Worm (Caenorhabditis elegans) whole organism, L4 larva: ENCODE results near the gene srb-13.
"Not testable (repeated sequence)": the region's sequence is repeated elsewhere in the genome, so short reads cannot be mapped to it uniquely, and the experiment has no call there.

Experiments used
- R02D3.7 ChIP-seq: fragments of 150-350 bp; sonication (generic microtip); optimal IDR thresholded peaks from 3 replicates; lab custom pipeline; 2014; ENCODE audit warnings: missing biosample characterization, missing genetic modification characterization
- ZK546.5 ChIP-seq, 2 experiments: sonication (generic microtip); optimal IDR thresholded peaks; 2 replicates each; lab custom pipeline; 2017; ENCODE audit warnings: missing biosample characterization in 2 of 2, missing genetic modification characterization in 2 of 2
- daf-16 ChIP-seq, 3 experiments: sonication (generic microtip); optimal IDR thresholded peaks; 2 replicates each; lab custom pipeline; 2016 to 2017; ENCODE audit warnings: missing genetic modification characterization in 3 of 3, missing genetic modification reagents in 3 of 3, mild to moderate bottlenecking in 2 of 3, missing compliant biosample characterization in 2 of 3, missing biosample characterization in 1 of 3, moderate library complexity in 1 of 3
- dmd-9 ChIP-seq: fragments of 200-800 bp; sonication (Bioruptor generic); IDR thresholded peaks from 2 replicates; pipeline ENCODE4 v1.3.6; 2022; ENCODE audit warnings: missing genetic modification reagents, missing genetic modification characterization, missing compliant biosample characterization
- nhr-28 ChIP-seq: fragments of 150-350 bp; optimal IDR thresholded peaks from 2 replicates; lab custom pipeline; 2014; ENCODE audit warnings: missing biosample characterization, missing genetic modification characterization
- nhr-41 ChIP-seq: fragments of 200-800 bp; sonication (Bioruptor generic); IDR thresholded peaks from 2 replicates; pipeline ENCODE4 v1.3.6; 2022; ENCODE audit warnings: missing genetic modification reagents, missing genetic modification characterization, missing compliant biosample characterization
- nhr-77 ChIP-seq: fragments of 150-350 bp; optimal IDR thresholded peaks from 2 replicates; lab custom pipeline; 2014; ENCODE audit warnings: missing biosample characterization, missing genetic modification characterization
- snpc-4 ChIP-seq: fragments of 150-350 bp; optimal IDR thresholded peaks from 2 replicates; lab custom pipeline; 2014; ENCODE audit warnings: missing biosample characterization, missing genetic modification characterization
- unc-39 ChIP-seq: sonication (generic microtip); optimal IDR thresholded peaks from 2 replicates; lab custom pipeline; 2017; ENCODE audit warnings: missing biosample characterization, missing genetic modification characterization
- ztf-7 ChIP-seq: fragments of 150-350 bp; optimal IDR thresholded peaks from 2 replicates; lab custom pipeline; 2014; ENCODE audit warnings: missing biosample characterization, missing genetic modification characterization

Gene srb-13

ce11 chrII:5115235-5115634, 42.2 kb downstream of the srb-13 start, which contains the start of gene msp-74:
msp-74 (minus strand) TSS chrII:5115335.
- not testable (repeated sequence) for TF ChIP-seq nhr-77 (tag; lab: Kevin White, UChicago); nhr-41 (GFP tag; lab: Robert Waterston, UW); snpc-4 (tag; lab: Kevin White, UChicago)
- TF ChIP-seq, all 104 proteins: peak for 0; not testable (repeated sequence) for 104

DNA sequence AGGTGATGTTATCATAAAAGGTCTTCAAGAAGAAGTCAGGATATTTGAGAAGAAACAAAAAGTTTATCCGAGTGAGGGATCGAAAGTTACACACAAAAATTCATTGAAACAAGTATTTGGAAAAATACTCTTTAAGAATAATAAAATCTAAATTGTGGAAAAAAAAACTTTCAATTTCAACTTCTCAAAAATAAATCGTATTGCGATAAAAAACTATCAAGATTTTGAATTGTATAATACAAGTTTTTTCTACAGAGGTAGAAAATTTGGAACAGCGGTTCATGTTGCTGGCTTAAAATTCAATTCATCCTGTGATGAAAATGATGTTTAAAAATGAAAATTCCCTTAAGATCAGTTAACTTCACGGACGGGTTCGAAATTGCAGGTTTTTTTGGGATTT, 45.3 kb downstream of the srb-13 start, which contains the start of gene F09C12.8:
F09C12.8 (plus strand) TSS at position 301 of the 400 bp plus-strand sequence.
- TF ChIP-seq R02D3.7 (no peak), dmd-9 (no peak), unc-39 (tag; lab: Kevin White, UChicago) (no peak), ztf-7 (tag; lab: Kevin White, UChicago) (no peak)

- peak; percentile 53 for TF ChIP-seq nhr-28 (tag; lab: Kevin White, UChicago)
- no peak for TF ChIP-seq daf-16 (GFP tag; optimal IDR thresholded peaks at IDR 0.05; lab: Kevin White, UChicago)
- peak; percentile 58 for TF ChIP-seq daf-16 (tag; optimal IDR thresholded peaks at IDR 0.05; lab: Kevin White, UChicago)
- no peak for TF ChIP-seq ZK546.5 (tag; optimal IDR thresholded peaks at IDR 0.05; lab: Kevin White, UChicago)
Observed at ce11 chrII:5109693-5110092, 47.7 kb downstream of the srb-13 start, which contains the start of gene F09C12.2. F09C12.2 (plus strand) TSS chrII:5110012.
